Fruit fly (Drosophila melanogaster) S2 (cell line): Measurements from ENCODE around the gene Rnf146.

Experiments
- CG8478 ChIP-seq: fragments of >200 bp; optimal IDR thresholded peaks from 2 replicates; lab custom pipeline; 2018
- CTCF ChIP-seq, 2 experiments: fragments of >200 bp; optimal IDR thresholded peaks; 2 replicates each; lab custom pipeline; 2018

dm6 chr3L:19601413-19601812 lies 41.2 kb downstream of the Rnf146 start, which contains the start of gene CG9368:
- TF ChIP-seq CG8478 (lab: Kevin White, UChicago) (no peak), CTCF (optimal IDR thresholded peaks at IDR 0.05; lab: Kevin White, UChicago) (no peak)
